Fruit fly (Drosophila melanogaster): Measurements from ENCODE around the gene mub.

Gene mub

dm6 chr3L:21824725-21825353 lies 19.7 kb upstream of the mub start, which contains the start of gene eIF2A (continued):
- peak; percentile 27 for TF ChIP-seq cwo (GFP tag; optimal IDR thresholded peaks at IDR 0.05)
- no peak for TF ChIP-seq slp2 (GFP tag; optimal IDR thresholded peaks at IDR 0.05)
- peak; percentile 78 for TF ChIP-seq Antp (GFP tag; optimal IDR thresholded peaks at IDR 0.05)
- TF ChIP-seq CG8944 (GFP tag; optimal IDR thresholded peaks at IDR 0.05): peak; percentile 38
- TF ChIP-seq CG30020 (tag; optimal IDR thresholded peaks at IDR 0.05): peak; percentile 56
- TF ChIP-seq CG8290 (GFP tag; optimal IDR thresholded peaks at IDR 0.05): peak; percentile 63
- peak; percentile 59 to 96 for TF ChIP-seq CG8290 (tag; optimal IDR thresholded peaks at IDR 0.05)
- peak; percentile 74 for TF ChIP-seq CG4617 (GFP tag; optimal IDR thresholded peaks at IDR 0.05; ENCODE audit: borderline replicate concordance)
- peak; percentile 49 for TF ChIP-seq CG2712 (tag; optimal IDR thresholded peaks at IDR 0.05)
- no peak for TF ChIP-seq usp (GFP tag; optimal IDR thresholded peaks at IDR 0.05)
- TF ChIP-seq CG14050 (GFP tag; IDR thresholded peaks at IDR 0.05): no peak
- TF ChIP-seq pan (optimal IDR thresholded peaks at IDR 0.05): no peak
- peak in 1 of 2 experiments; percentile 37 for TF ChIP-seq pan (GFP tag; optimal IDR thresholded peaks at IDR 0.05 in 1 of 2, IDR thresholded peaks at IDR 0.05 in 1 of 2)
- TF ChIP-seq CG11085 (GFP tag; IDR thresholded peaks at IDR 0.05): no peak
- peak; percentile 76 for TF ChIP-seq BEAF-32 (GFP tag; optimal IDR thresholded peaks at IDR 0.05)
- TF ChIP-seq zfh2 (GFP tag; optimal IDR thresholded peaks at IDR 0.05): peak; percentile 73
- TF ChIP-seq Neu2 (GFP tag; optimal IDR thresholded peaks at IDR 0.05; ENCODE audit: borderline replicate concordance): no peak
- TF ChIP-seq slbo (GFP tag; IDR thresholded peaks at IDR 0.05): peak; percentile 72
- TF ChIP-seq zen2 (GFP tag; IDR thresholded peaks at IDR 0.05; ENCODE audit: partially characterized antibody): no peak; the same call in 2 of the 3 replicates
- TF ChIP-seq CG1602 (GFP tag; optimal IDR thresholded peaks at IDR 0.05): peak; percentile 30
- TF ChIP-seq chn (GFP tag; optimal IDR thresholded peaks at IDR 0.05): peak; percentile 54
- peak; percentile 29; the same call in 1 of the 2 replicates for TF ChIP-seq Drgx (GFP tag; IDR thresholded peaks at IDR 0.05)
- TF ChIP-seq trem (tag; optimal IDR thresholded peaks at IDR 0.05): peak; percentile 85
- TF ChIP-seq sob (GFP tag; IDR thresholded peaks at IDR 0.05): peak; percentile 89
- peak; percentile 89 for TF ChIP-seq CG6791 (GFP tag; IDR thresholded peaks at IDR 0.05; ENCODE audit: partially characterized antibody)
- peak; percentile 97 for TF ChIP-seq CG4360 (GFP tag; IDR thresholded peaks at IDR 0.05)
- TF ChIP-seq CG34224 (GFP tag; IDR thresholded peaks at IDR 0.05; ENCODE audit: partially characterized antibody): peak; percentile 88
- peak; percentile 66 for TF ChIP-seq jumu (GFP tag; optimal IDR thresholded peaks at IDR 0.05)
- no peak for TF ChIP-seq CG4404 (GFP tag; IDR thresholded peaks at IDR 0.05)
- TF ChIP-seq CG10209 (GFP tag; optimal IDR thresholded peaks at IDR 0.05): peak; percentile 10
- peak; percentile 39 for TF ChIP-seq Spps (tag; optimal IDR thresholded peaks at IDR 0.05)
- peak; percentile 51 for TF ChIP-seq CG34376 (GFP tag; optimal IDR thresholded peaks at IDR 0.05)
- TF ChIP-seq bsh (GFP tag; optimal IDR thresholded peaks at IDR 0.05): peak in 1 of 2 experiments; percentile 47
- TF ChIP-seq CG13424 (tag; optimal IDR thresholded peaks at IDR 0.05): peak; percentile 26
- peak; percentile 2 for TF ChIP-seq CG4707 (GFP tag; optimal IDR thresholded peaks at IDR 0.05)
- peak; percentile 34 for TF ChIP-seq HHEX (GFP tag; optimal IDR thresholded peaks at IDR 0.05)
- peak; percentile 36 for TF ChIP-seq Meics (GFP tag; optimal IDR thresholded peaks at IDR 0.05)
- TF ChIP-seq fd96Cb (tag; optimal IDR thresholded peaks at IDR 0.05): no peak
- peak; percentile 4 for TF ChIP-seq NK7.1 (GFP tag; optimal IDR thresholded peaks at IDR 0.05)
- peak; percentile 57 for TF ChIP-seq Bteb2 (GFP tag; optimal IDR thresholded peaks at IDR 0.05)
- TF ChIP-seq CG12942 (GFP tag; optimal IDR thresholded peaks at IDR 0.05): peak; percentile 31
- TF ChIP-seq CG15479 (GFP tag; optimal IDR thresholded peaks at IDR 0.05): no peak
- TF ChIP-seq Hmr (GFP tag; optimal IDR thresholded peaks at IDR 0.05): peak; percentile 75
- no peak for TF ChIP-seq sens-2 (GFP tag; IDR thresholded peaks at IDR 0.05)
- TF ChIP-seq CG4730 (GFP tag; IDR thresholded peaks at IDR 0.05): no peak
- no peak for TF ChIP-seq yki (optimal IDR thresholded peaks at IDR 0.05)
- TF ChIP-seq nau (GFP tag; optimal IDR thresholded peaks at IDR 0.05): no peak
- no peak for TF ChIP-seq eve (GFP tag; optimal IDR thresholded peaks at IDR 0.05)
- peak; percentile 61 for TF ChIP-seq CG4328 (GFP tag; optimal IDR thresholded peaks at IDR 0.05)
- peak; percentile 81 for TF ChIP-seq CHES-1-like (GFP tag; optimal IDR thresholded peaks at IDR 0.05)

Measured in whole organism, embryonic.